Fruit fly (Drosophila melanogaster): ENCODE data around the gene CG10581.

DNA sequence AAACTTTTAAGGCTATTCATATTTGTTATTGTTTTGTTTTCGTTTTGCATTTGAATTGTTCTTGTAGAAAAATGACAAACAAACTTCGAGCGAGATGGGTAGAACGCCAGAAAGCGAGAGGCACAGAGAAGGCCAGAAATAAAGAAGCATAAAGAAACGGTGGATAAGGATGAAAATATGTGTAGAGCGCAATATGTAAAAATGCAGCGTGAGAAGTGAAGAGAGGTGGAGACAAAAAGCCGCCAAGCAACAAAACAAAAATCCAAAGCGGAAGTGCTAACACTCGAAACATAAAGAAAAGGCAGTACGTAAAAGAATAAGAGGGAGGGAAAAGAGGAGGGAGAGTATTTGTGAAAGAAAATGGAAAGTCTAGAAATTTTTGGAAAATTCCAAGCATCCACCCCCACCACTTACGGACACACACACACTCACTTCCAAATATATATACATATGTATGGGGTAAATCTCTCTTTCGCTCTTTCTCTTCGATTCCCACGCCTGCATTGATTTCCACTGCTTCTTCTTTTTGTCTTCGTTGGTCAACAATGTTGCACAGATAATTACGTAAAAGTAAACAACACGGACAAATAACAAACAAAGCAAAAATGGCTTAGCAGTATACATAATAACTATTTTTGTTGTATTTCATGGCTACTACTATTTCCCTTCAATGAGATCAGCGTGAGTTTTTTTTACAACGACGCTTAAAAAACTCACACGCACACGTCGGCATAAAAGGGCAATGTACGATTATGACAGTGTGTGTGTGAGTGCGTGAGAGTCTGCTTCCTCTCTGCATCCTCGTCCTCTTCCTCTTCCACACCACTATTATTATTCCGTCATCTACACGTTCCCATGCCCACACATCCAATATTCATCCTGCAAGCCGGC lies 26.4 kb downstream of the CG10581 start:
- TF ChIP-seq CTCF (optimal IDR thresholded peaks at IDR 0.05) (no peak), CG8478 (optimal IDR thresholded peaks at IDR 0.05) (no peak)

Data from S2 (cell line).